Fruit fly (Drosophila melanogaster) whole organism, adult: Measurements from ENCODE around the gene CG14931.

Experiments used
- CG11617 ChIP-seq: fragments of 200-800 bp; sonication (Bioruptor generic); optimal IDR thresholded peaks from 2 replicates; lab custom pipeline; 2017; ENCODE audit warnings: mild to moderate bottlenecking, missing biosample characterization, missing genetic modification reagents, missing genetic modification characterization
- CG1620 ChIP-seq: fragments of 200-800 bp; sonication (Bioruptor generic); optimal IDR thresholded peaks from 2 replicates; lab custom pipeline; 2016; ENCODE audit warnings: missing biosample characterization, missing genetic modification characterization
- CG33017 ChIP-seq: fragments of 200-800 bp; sonication (Bioruptor generic); optimal IDR thresholded peaks from 2 replicates; lab custom pipeline; 2018; ENCODE audit warnings: missing biosample characterization, mild to moderate bottlenecking, missing genetic modification characterization, moderate library complexity
- CG5204 ChIP-seq: fragments of 200-800 bp; sonication (Bioruptor generic); optimal IDR thresholded peaks from 2 replicates; lab custom pipeline; 2016; ENCODE audit warnings: missing biosample characterization, missing genetic modification characterization
- CG7101 ChIP-seq: fragments of 200-800 bp; sonication (Bioruptor generic); optimal IDR thresholded peaks from 2 replicates; lab custom pipeline; 2018; ENCODE audit warnings: missing biosample characterization, mild to moderate bottlenecking, missing genetic modification characterization, moderate library complexity
- Mnt ChIP-seq: fragments of 200-800 bp; sonication (Bioruptor generic); optimal IDR thresholded peaks from 2 replicates; lab custom pipeline; 2016; ENCODE audit warnings: missing biosample characterization, mild to moderate bottlenecking, missing genetic modification characterization
- bab1 ChIP-seq: fragments of 200-800 bp; sonication (Bioruptor generic); optimal IDR thresholded peaks from 3 replicates; lab custom pipeline; 2019; ENCODE audit warnings: missing biosample characterization, mild to moderate bottlenecking, missing genetic modification characterization, moderate library complexity
- cic ChIP-seq: fragments of 200-800 bp; sonication (Bioruptor generic); optimal IDR thresholded peaks from 2 replicates; lab custom pipeline; 2017; ENCODE audit warnings: missing biosample characterization, mild to moderate bottlenecking, missing genetic modification characterization, moderate library complexity
- kay ChIP-seq: fragments of 200-800 bp; sonication (Bioruptor generic); peaks from one replicate; lab custom pipeline; 2016; ENCODE audit warnings: missing biosample characterization, missing genetic modification characterization, borderline replicate concordance
- pad ChIP-seq: fragments of 200-800 bp; sonication (Bioruptor generic); optimal IDR thresholded peaks from 3 replicates; lab custom pipeline; 2017; ENCODE audit warnings: missing biosample characterization, missing genetic modification characterization, mild to moderate bottlenecking, moderate library complexity, missing genetic modification reagents
- tj ChIP-seq: fragments of 200-800 bp; sonication (Bioruptor generic); optimal IDR thresholded peaks from 3 replicates; lab custom pipeline; 2017; ENCODE audit warnings: missing biosample characterization, mild to moderate bottlenecking, missing genetic modification characterization, moderate library complexity
- toe ChIP-seq: fragments of 200-800 bp; sonication (Bioruptor generic); optimal IDR thresholded peaks from 2 replicates; lab custom pipeline; 2016; ENCODE audit warnings: missing biosample characterization, missing genetic modification characterization

The CG14931 gene

dm6 chr2L:11837413-11837812 is 49.3 kb downstream of the CG14931 start, which contains the start of gene Sfp33A2:
Gene Sfp33A2, plus strand, starts transcription at chr2L:11837713.
- TF ChIP-seq Mnt (GFP tag; lab: Kevin White, UChicago) (no peak), CG1620 (GFP tag; lab: Kevin White, UChicago) (no peak), tj (GFP tag; lab: Kevin White, UChicago) (no peak), CG5204 (GFP tag; lab: Kevin White, UChicago) (no peak), bab1 (no peak), CG7101 (tag; lab: Kevin White, UChicago) (no peak), cic (no peak), pad (GFP tag; lab: Kevin White, UChicago) (no peak), CG11617 (GFP tag; lab: Kevin White, UChicago) (no peak), toe (no peak), kay (no peak), CG33017 (tag; lab: Kevin White, UChicago) (no peak)
